Fruit fly (Drosophila melanogaster) whole organism, embryonic: Measurements from ENCODE around the gene Trm7-32.
A peak's percentile ranks its signal among the peaks of the same experiment; 100 is the strongest.

Experiments
- CG11085 ChIP-seq: fragments of 200-800 bp; sonication (Bioruptor generic); IDR thresholded peaks from 2 replicates; pipeline ENCODE4 v1.3.6; 2022; ENCODE audit warnings: missing biosample characterization, missing genetic modification characterization
- CG11695 ChIP-seq: fragments of 200-800 bp; sonication (Bioruptor generic); IDR thresholded peaks from 3 replicates; pipeline ENCODE4 v1.3.6; 2022; ENCODE audit warnings: missing biosample characterization, missing genetic modification characterization
- CG12236 ChIP-seq: fragments of 200-800 bp; sonication (Bioruptor generic); optimal IDR thresholded peaks from 2 replicates; lab custom pipeline; 2016; ENCODE audit warnings: missing biosample characterization, missing genetic modification characterization
- CG14710 ChIP-seq: fragments of 200-800 bp; sonication (Bioruptor generic); optimal IDR thresholded peaks from 3 replicates; lab custom pipeline; 2019; ENCODE audit warnings: missing biosample characterization, mild to moderate bottlenecking, missing genetic modification characterization, moderate library complexity
- CG1792 ChIP-seq: fragments of 200-800 bp; sonication (Bioruptor generic); optimal IDR thresholded peaks from 2 replicates; lab custom pipeline; 2016; ENCODE audit warnings: missing biosample characterization, missing genetic modification characterization
- CG18764 ChIP-seq: fragments of 200-800 bp; sonication (Bioruptor generic); optimal IDR thresholded peaks from 3 replicates; lab custom pipeline; 2016; ENCODE audit warnings: missing biosample characterization, missing genetic modification characterization
- CG33557 ChIP-seq: fragments of 200-800 bp; sonication (Bioruptor generic); optimal IDR thresholded peaks from 2 replicates; lab custom pipeline; 2019; ENCODE audit warnings: missing biosample characterization, mild to moderate bottlenecking, missing genetic modification characterization, moderate library complexity
- CG3838 ChIP-seq: fragments of 200-800 bp; sonication (Bioruptor generic); optimal IDR thresholded peaks from 3 replicates; lab custom pipeline; 2016; ENCODE audit warnings: missing biosample characterization, missing genetic modification characterization
- CG3995 ChIP-seq: fragments of 200-800 bp; sonication (Bioruptor generic); optimal IDR thresholded peaks from 3 replicates; lab custom pipeline; 2016; ENCODE audit warnings: missing biosample characterization, missing genetic modification characterization
- CG4617 ChIP-seq: fragments of 200-800 bp; sonication (Bioruptor generic); optimal IDR thresholded peaks from 3 replicates; lab custom pipeline; 2016; ENCODE audit warnings: missing biosample characterization, missing genetic modification characterization, borderline replicate concordance
- CG6654 ChIP-seq: fragments of 200-800 bp; sonication (Bioruptor generic); optimal IDR thresholded peaks from 2 replicates; lab custom pipeline; 2017; ENCODE audit warnings: missing biosample characterization, mild to moderate bottlenecking, missing genetic modification characterization
- CG6813 ChIP-seq: fragments of 200-800 bp; sonication (Bioruptor generic); optimal IDR thresholded peaks from 2 replicates; lab custom pipeline; 2017; ENCODE audit warnings: missing biosample characterization, missing genetic modification characterization, mild to moderate bottlenecking, moderate library complexity, missing genetic modification reagents
- CG7372 ChIP-seq: fragments of 200-800 bp; sonication (Bioruptor generic); IDR thresholded peaks from 2 replicates; pipeline ENCODE4 v1.3.6; 2022; ENCODE audit warnings: missing biosample characterization, missing genetic modification characterization
- CG7786 ChIP-seq: fragments of 200-800 bp; sonication (Bioruptor generic); optimal IDR thresholded peaks from 2 replicates; lab custom pipeline; 2016; ENCODE audit warnings: missing biosample characterization, missing genetic modification characterization
- CG8478 ChIP-seq: fragments of >200 bp; optimal IDR thresholded peaks from 2 replicates; lab custom pipeline; 2018
- CG9215 ChIP-seq: fragments of 200-800 bp; sonication (Bioruptor generic); IDR thresholded peaks from 2 replicates; pipeline ENCODE4 v1.3.6; 2022; ENCODE audit warnings: missing biosample characterization, missing genetic modification characterization
- D19A ChIP-seq: fragments of 200-800 bp; optimal IDR thresholded peaks from 3 replicates; lab custom pipeline; 2019; ENCODE audit warnings: missing biosample characterization, mild to moderate bottlenecking, missing genetic modification characterization, moderate library complexity
- D19B ChIP-seq: fragments of 200-800 bp; sonication (Bioruptor generic); optimal IDR thresholded peaks from 2 replicates; lab custom pipeline; 2017; ENCODE audit warnings: missing biosample characterization, mild to moderate bottlenecking, missing genetic modification characterization
- Dp ChIP-seq: fragments of 200-800 bp; sonication (Bioruptor generic); optimal IDR thresholded peaks from 2 replicates; lab custom pipeline; 2018; ENCODE audit warnings: missing biosample characterization, mild to moderate bottlenecking, missing genetic modification characterization, moderate library complexity
- E2f2 ChIP-seq: fragments of 200-800 bp; sonication (Bioruptor generic); IDR thresholded peaks from 2 replicates; pipeline ENCODE4 v1.3.6; 2022; ENCODE audit warnings: missing biosample characterization, missing genetic modification characterization
- Elba2 ChIP-seq: fragments of 200-800 bp; sonication (Bioruptor generic); optimal IDR thresholded peaks from 3 replicates; lab custom pipeline; 2016; ENCODE audit warnings: missing biosample characterization, missing genetic modification characterization
- Ets97D ChIP-seq: fragments of 200-800 bp; sonication (Bioruptor generic); optimal IDR thresholded peaks from 3 replicates; lab custom pipeline; 2016; ENCODE audit warnings: missing biosample characterization, missing genetic modification characterization
- H15 ChIP-seq: fragments of 200-800 bp; sonication (Bioruptor generic); IDR thresholded peaks from 3 replicates; pipeline ENCODE4 v1.3.6; 2022; ENCODE audit warnings: missing biosample characterization, missing genetic modification characterization
- HHEX ChIP-seq: fragments of 200-800 bp; sonication (Bioruptor generic); optimal IDR thresholded peaks from 3 replicates; lab custom pipeline; 2017; ENCODE audit warnings: missing biosample characterization, mild to moderate bottlenecking, missing genetic modification characterization, missing genetic modification reagents
- HLH3B ChIP-seq: fragments of 200-800 bp; sonication (Bioruptor generic); IDR thresholded peaks from 2 replicates; pipeline ENCODE4 v1.3.6; 2022; ENCODE audit warnings: missing biosample characterization, missing genetic modification characterization
- HmgZ ChIP-seq: fragments of 200-800 bp; sonication (Bioruptor generic); optimal IDR thresholded peaks from 2 replicates; lab custom pipeline; 2018; ENCODE audit warnings: missing biosample characterization, mild to moderate bottlenecking, missing genetic modification characterization
- NC2β ChIP-seq: fragments of 200-800 bp; sonication (Bioruptor generic); optimal IDR thresholded peaks from 2 replicates; lab custom pipeline; 2016; ENCODE audit warnings: missing biosample characterization, missing genetic modification characterization
- Nf-YA ChIP-seq: fragments of 200-800 bp; sonication (Bioruptor generic); IDR thresholded peaks from 2 replicates; pipeline ENCODE4 v1.3.6; 2022; ENCODE audit warnings: missing biosample characterization, missing genetic modification characterization
- Sox100B ChIP-seq: fragments of 200-800 bp; sonication (Bioruptor generic); optimal IDR thresholded peaks from 3 replicates; lab custom pipeline; 2018; ENCODE audit warnings: missing biosample characterization, mild to moderate bottlenecking, missing genetic modification characterization
- ci ChIP-seq: fragments of 200-800 bp; sonication (Bioruptor generic); IDR thresholded peaks from 3 replicates; pipeline ENCODE4 v1.3.6; 2022; ENCODE audit warnings: missing biosample characterization, missing genetic modification characterization
- croc ChIP-seq: fragments of 200-800 bp; sonication (Bioruptor generic); conservative IDR thresholded peaks from 3 replicates; pipeline ENCODE4 v1.3.6; 2022; ENCODE audit warnings: missing biosample characterization, missing genetic modification characterization
- da ChIP-seq: fragments of 200-800 bp; sonication (Bioruptor generic); optimal IDR thresholded peaks from 2 replicates; lab custom pipeline; 2016; ENCODE audit warnings: missing biosample characterization, missing genetic modification characterization
- dmrt99B ChIP-seq: fragments of 200-800 bp; sonication (Bioruptor generic); optimal IDR thresholded peaks from 2 replicates; lab custom pipeline; 2018; ENCODE audit warnings: missing biosample characterization, mild to moderate bottlenecking, missing genetic modification characterization, moderate library complexity
- gcm2 ChIP-seq: fragments of 200-800 bp; sonication (Bioruptor generic); optimal IDR thresholded peaks from 2 replicates; lab custom pipeline; 2016; ENCODE audit warnings: missing biosample characterization, missing genetic modification characterization
- grn ChIP-seq: fragments of 200-800 bp; sonication (Bioruptor generic); optimal IDR thresholded peaks from 3 replicates; lab custom pipeline; 2017; ENCODE audit warnings: missing biosample characterization, missing genetic modification characterization
- hb ChIP-seq: fragments of 200-800 bp; sonication (Bioruptor generic); IDR thresholded peaks from 3 replicates; pipeline ENCODE4 v1.3.6; 2022; ENCODE audit warnings: missing biosample characterization, missing genetic modification characterization; ENCODE audit not compliant: partially characterized antibody
- kay ChIP-seq: fragments of 200-800 bp; sonication (Bioruptor generic); optimal IDR thresholded peaks from 2 replicates; lab custom pipeline; 2016; ENCODE audit warnings: missing biosample characterization, missing genetic modification characterization
- ken ChIP-seq: fragments of 200-800 bp; sonication (Bioruptor generic); IDR thresholded peaks from 3 replicates; pipeline ENCODE4 v1.3.6; 2022; ENCODE audit warnings: missing biosample characterization, missing genetic modification characterization
- kni ChIP-seq: fragments of 200-800 bp; sonication (Bioruptor generic); optimal IDR thresholded peaks from 3 replicates; lab custom pipeline; 2017; ENCODE audit warnings: mild to moderate bottlenecking, missing biosample characterization, missing genetic modification reagents, missing genetic modification characterization
- lab ChIP-seq: fragments of 200-800 bp; sonication (Bioruptor generic); optimal IDR thresholded peaks from 3 replicates; lab custom pipeline; 2017; ENCODE audit warnings: missing biosample characterization, missing genetic modification characterization, mild to moderate bottlenecking, moderate library complexity, missing genetic modification reagents
- pan ChIP-seq, 4 experiments: fragments of >200 bp in 3 of 4; fragments of 200-800 bp in 1 of 4; sonication (Bioruptor generic) in 1 of 4; optimal IDR thresholded peaks in 3 of 4; IDR thresholded peaks in 1 of 4; 2 replicates each; pipeline versions ENCODE4 v1.3.6 to Lab custom; 2017 to 2022; ENCODE audit warnings: missing biosample characterization in 2 of 4, missing genetic modification characterization in 2 of 4, mixed read lengths in 1 of 4
- pum ChIP-seq: fragments of 200-800 bp; sonication (Bioruptor generic); optimal IDR thresholded peaks from 2 replicates; lab custom pipeline; 2016; ENCODE audit warnings: missing biosample characterization, missing genetic modification characterization
- ro ChIP-seq: fragments of 200-800 bp; sonication (Bioruptor generic); IDR thresholded peaks from 2 replicates; pipeline ENCODE4 v1.3.6; 2022; ENCODE audit warnings: missing biosample characterization, missing genetic modification characterization
- sc ChIP-seq, 3 experiments: fragments of >200 bp in 2 of 3; fragments of 200-800 bp in 1 of 3; sonication (Bioruptor generic) in 1 of 3; optimal IDR thresholded peaks; 2 replicates in 2 of 3; 3 replicates in 1 of 3; lab custom pipeline; 2017; ENCODE audit warnings: mild to moderate bottlenecking in 1 of 3, missing biosample characterization in 1 of 3, missing genetic modification characterization in 1 of 3, missing genetic modification reagents in 1 of 3
- sim ChIP-seq: fragments of 200-800 bp; sonication (Bioruptor generic); IDR thresholded peaks from 2 replicates; pipeline ENCODE4 v1.3.6; 2022; ENCODE audit warnings: missing biosample characterization, missing genetic modification characterization
- sug ChIP-seq: fragments of 200-800 bp; optimal IDR thresholded peaks from 2 replicates; lab custom pipeline; 2019; ENCODE audit warnings: missing biosample characterization, mild to moderate bottlenecking, missing genetic modification characterization, moderate library complexity
- tgo ChIP-seq: fragments of 200-800 bp; sonication (Bioruptor generic); IDR thresholded peaks from 3 replicates; pipeline ENCODE4 v1.3.6; 2022; ENCODE audit warnings: missing biosample characterization, missing genetic modification characterization
- tup ChIP-seq: fragments of 200-800 bp; sonication (Bioruptor generic); optimal IDR thresholded peaks from 2 replicates; lab custom pipeline; 2016; ENCODE audit warnings: missing biosample characterization, mild to moderate bottlenecking, missing genetic modification characterization, moderate library complexity
- unpg ChIP-seq: fragments of 200-800 bp; sonication (Bioruptor generic); optimal IDR thresholded peaks from 3 replicates; lab custom pipeline; 2018; ENCODE audit warnings: missing biosample characterization, mild to moderate bottlenecking, missing genetic modification characterization, moderate library complexity
- vvl ChIP-seq: fragments of 200-800 bp; sonication (Bioruptor generic); IDR thresholded peaks from 2 replicates; pipeline ENCODE4 v1.3.6; 2022; ENCODE audit warnings: missing biosample characterization, missing genetic modification characterization

Gene Trm7-32

DNA sequence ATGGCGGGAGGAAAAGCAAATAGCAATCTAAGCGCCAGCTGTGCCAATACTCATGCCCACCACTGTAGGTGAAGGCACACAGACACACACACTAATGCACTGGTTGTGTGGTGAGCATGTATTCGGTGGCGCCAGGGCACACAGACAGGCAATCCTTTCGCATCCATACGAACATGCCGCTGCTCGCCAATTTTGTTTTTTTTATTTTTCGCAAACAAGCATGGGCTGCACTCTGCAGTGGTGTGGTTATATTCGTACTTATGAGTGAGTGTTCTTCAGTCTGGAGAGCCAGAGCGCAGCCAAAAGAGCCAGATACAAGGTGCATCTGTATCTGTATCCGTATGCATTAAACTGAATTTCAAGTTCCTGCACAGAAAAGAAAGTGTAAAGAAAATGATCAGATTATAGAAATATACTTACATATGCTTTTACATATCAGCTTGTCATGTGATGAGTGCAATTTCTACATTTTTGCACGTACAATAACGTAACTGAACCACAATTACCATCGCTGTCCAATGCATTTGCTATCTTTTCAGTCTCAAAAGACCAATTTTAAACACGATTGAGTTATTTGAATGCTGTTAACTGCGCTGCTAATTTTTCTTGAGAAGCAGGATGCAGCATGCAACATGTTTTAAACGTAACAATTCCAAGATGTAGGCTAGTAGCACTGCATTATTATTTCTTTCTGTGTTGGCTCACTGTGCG, 18.8 kb downstream of the Trm7-32 start (continued):
- no peak for TF ChIP-seq kay (GFP tag; lab: Kevin White, UChicago)
- TF ChIP-seq Nf-YA (GFP tag; lab: Robert Waterston, UW), result no peak
- no peak for TF ChIP-seq hb (GFP tag; lab: Robert Waterston, UW)
- no peak for TF ChIP-seq H15 (GFP tag; lab: Robert Waterston, UW)
- TF ChIP-seq Sox100B (GFP tag; lab: Kevin White, UChicago), result no peak
- no peak for TF ChIP-seq grn
- TF ChIP-seq CG3838 (GFP tag; lab: Kevin White, UChicago), result no peak
- no peak for TF ChIP-seq CG12236 (GFP tag; lab: Kevin White, UChicago)
- TF ChIP-seq NC2β, result no peak
- TF ChIP-seq pan (optimal IDR thresholded peaks at IDR 0.05; lab: Kevin White, UChicago), result no peak
- TF ChIP-seq pan (GFP tag; optimal IDR thresholded peaks at IDR 0.05 in 1 of 2, IDR thresholded peaks at IDR 0.05 in 1 of 2), result no peak
- no peak for TF ChIP-seq CG7372 (GFP tag; lab: Robert Waterston, UW)
- TF ChIP-seq tup (GFP tag; lab: Kevin White, UChicago), result no peak
- TF ChIP-seq tgo (GFP tag; lab: Robert Waterston, UW), result no peak
- 0 out of 3 replicates have a peak, but pooled peaks have one; percentile 5 for TF ChIP-seq CG11695 (GFP tag; lab: Robert Waterston, UW)
- no peak for TF ChIP-seq pum
- TF ChIP-seq sug (tag; lab: Kevin White, UChicago), result no peak
- no peak for TF ChIP-seq sc (optimal IDR thresholded peaks at IDR 0.05; lab: Kevin White, UChicago)
- no peak for TF ChIP-seq sc (GFP tag; optimal IDR thresholded peaks at IDR 0.05; lab: Kevin White, UChicago)
- TF ChIP-seq gcm2 (GFP tag; lab: Kevin White, UChicago), result no peak
- no peak for TF ChIP-seq croc
- no peak for TF ChIP-seq D19B
- TF ChIP-seq Ets97D (GFP tag; lab: Kevin White, UChicago), result no peak
- TF ChIP-seq da (GFP tag; lab: Kevin White, UChicago), result no peak
- TF ChIP-seq CG6654 (GFP tag; lab: Kevin White, UChicago), result peak; percentile 31
- TF ChIP-seq CG8478, result no peak
- TF ChIP-seq CG4617, result no peak
- TF ChIP-seq HLH3B (GFP tag; lab: Robert Waterston, UW), result no peak
- no peak for TF ChIP-seq unpg
- no peak for TF ChIP-seq HmgZ
- TF ChIP-seq ci (GFP tag; lab: Robert Waterston, UW), result no peak
- no peak for TF ChIP-seq CG14710 (tag; lab: Kevin White, UChicago)
- no peak for TF ChIP-seq E2f2
- no peak for TF ChIP-seq ro
- no peak for TF ChIP-seq lab
- no peak for TF ChIP-seq CG33557
- TF ChIP-seq Elba2 (GFP tag; lab: Kevin White, UChicago), result no peak
- no peak for TF ChIP-seq CG11085 (GFP tag; lab: Robert Waterston, UW)
- TF ChIP-seq dmrt99B, result peak; percentile 35
- TF ChIP-seq CG9215, result no peak
- no peak for TF ChIP-seq Dp (GFP tag; lab: Kevin White, UChicago)
- no peak for TF ChIP-seq CG18764
- no peak for TF ChIP-seq vvl
- TF ChIP-seq kni (GFP tag; lab: Kevin White, UChicago), result no peak
- TF ChIP-seq CG6813 (GFP tag; lab: Kevin White, UChicago), result no peak
- no peak for TF ChIP-seq sim (GFP tag; lab: Robert Waterston, UW)
- TF ChIP-seq CG1792 (GFP tag; lab: Kevin White, UChicago), result no peak
- TF ChIP-seq D19A (tag; lab: Kevin White, UChicago), result no peak
- no peak for TF ChIP-seq ken (GFP tag; lab: Robert Waterston, UW)
- no peak for TF ChIP-seq CG7786 (GFP tag; lab: Kevin White, UChicago)
- no peak for TF ChIP-seq CG3995 (GFP tag; lab: Kevin White, UChicago)
- TF ChIP-seq HHEX (GFP tag; lab: Kevin White, UChicago), result no peak
